Worm (Caenorhabditis elegans) whole organism, L4/young adult: Measurements from ENCODE around the gene qdpr-1.

Source experiments
- dao-5 ChIP-seq: sonication (generic microtip); optimal IDR thresholded peaks from 2 replicates; lab custom pipeline; 2016; ENCODE audit warnings: missing genotype, missing genetic modification characterization, moderate library complexity, missing compliant biosample characterization
- him-1 ChIP-seq: sonication (generic microtip); optimal IDR thresholded peaks from 2 replicates; lab custom pipeline; 2016; ENCODE audit warnings: missing genotype, missing genetic modification reagents, missing genetic modification characterization, missing compliant biosample characterization

DNA sequence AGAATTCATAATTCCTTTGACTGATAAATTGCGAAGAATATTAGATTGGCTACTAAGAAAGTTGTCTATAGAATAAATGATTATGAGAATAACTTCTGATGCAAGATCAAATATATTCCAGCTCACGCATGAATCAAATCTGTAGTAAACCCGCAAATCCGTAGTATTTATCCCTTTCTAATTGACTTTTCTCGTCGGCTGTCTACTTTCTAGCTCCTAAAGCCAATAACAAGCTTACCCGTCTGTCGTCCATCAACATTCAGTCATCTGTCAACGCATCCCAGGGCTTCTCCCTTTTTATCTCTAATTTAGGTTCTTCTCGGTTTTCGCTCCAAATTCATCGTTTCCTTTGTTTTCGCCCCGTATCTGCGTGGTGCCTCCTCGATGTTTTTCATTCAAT, 44.8 kb upstream of the qdpr-1 start:
- TF ChIP-seq him-1 (no peak), dao-5 (tag; lab: Kevin White, UChicago) (no peak)
